Fruit fly (Drosophila melanogaster): ENCODE results near the gene Ubc2.

The Ubc2 gene

DNA sequence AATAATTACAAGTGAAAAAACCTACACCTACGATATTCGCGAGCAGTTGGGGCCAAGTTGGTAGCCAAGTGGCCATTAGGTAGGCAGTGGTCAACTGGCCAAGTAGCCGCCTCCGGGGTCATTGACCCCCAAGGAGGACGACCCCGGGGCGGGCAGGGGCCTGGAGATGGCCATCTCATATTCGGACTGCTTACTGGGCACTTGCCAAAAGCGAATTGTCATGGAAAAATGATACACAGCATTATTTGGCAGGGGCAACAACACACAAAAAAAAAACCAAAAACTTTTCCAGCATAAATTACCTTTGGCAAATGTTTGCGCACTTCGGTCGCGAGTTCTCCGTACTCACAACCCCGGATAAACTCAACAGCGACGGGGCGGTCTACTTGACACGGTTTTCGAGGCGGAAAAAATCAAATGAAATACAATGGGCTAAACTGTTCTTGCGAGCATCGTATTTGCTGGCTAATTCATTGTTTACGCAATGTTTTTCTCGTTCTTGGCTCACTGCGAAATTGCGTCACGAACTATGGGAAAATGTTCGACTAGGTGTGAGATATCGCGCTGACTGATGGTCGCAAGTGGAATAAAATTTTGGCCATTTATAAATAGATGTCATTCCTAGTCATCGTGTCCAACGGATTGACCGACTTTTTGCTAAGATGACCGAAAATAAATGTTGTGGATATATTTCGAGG lies 16.7 kb downstream of the Ubc2 start:
- no peak for TF ChIP-seq CG6854 (GFP tag; optimal IDR thresholded peaks at IDR 0.05)
- TF ChIP-seq CG17568 (GFP tag; optimal IDR thresholded peaks at IDR 0.05): no peak
- no peak for TF ChIP-seq nau (GFP tag; optimal IDR thresholded peaks at IDR 0.05)
- no peak for TF ChIP-seq Opbp (GFP tag; IDR thresholded peaks at IDR 0.05; ENCODE audit: partially characterized antibody)
- TF ChIP-seq CG10543 (GFP tag; optimal IDR thresholded peaks at IDR 0.05): peak; percentile 2
- TF ChIP-seq CG16813 (GFP tag; IDR thresholded peaks at IDR 0.05; ENCODE audit: partially characterized antibody): no peak
- peak in 1 of 2 experiments; percentile 92 for TF ChIP-seq Pdp1 (GFP tag; optimal IDR thresholded peaks at IDR 0.05)
- TF ChIP-seq gcm2 (GFP tag; optimal IDR thresholded peaks at IDR 0.05): no peak
- TF ChIP-seq Awh (GFP tag; IDR thresholded peaks at IDR 0.05): no peak
- TF ChIP-seq CG6791 (GFP tag; IDR thresholded peaks at IDR 0.05; ENCODE audit: partially characterized antibody): no peak
- TF ChIP-seq Meics (GFP tag; optimal IDR thresholded peaks at IDR 0.05): no peak
- no peak for TF ChIP-seq CG7556 (GFP tag; optimal IDR thresholded peaks at IDR 0.05)
- TF ChIP-seq fru (optimal IDR thresholded peaks at IDR 0.05): no peak
- no peak for TF ChIP-seq CG2129 (GFP tag; IDR thresholded peaks at IDR 0.05; ENCODE audit: partially characterized antibody)
- TF ChIP-seq CG12744 (GFP tag; optimal IDR thresholded peaks at IDR 0.05): no peak
- TF ChIP-seq sd (tag; optimal IDR thresholded peaks at IDR 0.05): peak; percentile 11
- no peak for TF ChIP-seq Ets97D (GFP tag; optimal IDR thresholded peaks at IDR 0.05)
- no peak for TF ChIP-seq CG10431 (GFP tag; optimal IDR thresholded peaks at IDR 0.05)
- TF ChIP-seq ara (GFP tag; IDR thresholded peaks at IDR 0.05): no peak
- TF ChIP-seq CG16779 (GFP tag; IDR thresholded peaks at IDR 0.05): no peak
- TF ChIP-seq pan (optimal IDR thresholded peaks at IDR 0.05): no peak
- TF ChIP-seq pan (GFP tag; optimal IDR thresholded peaks at IDR 0.05 in 1 of 2, IDR thresholded peaks at IDR 0.05 in 1 of 2): peak in 1 of 2 experiments; percentile 7
- TF ChIP-seq E2f2 (GFP tag; IDR thresholded peaks at IDR 0.05): no peak
- no peak for TF ChIP-seq pzg (GFP tag; optimal IDR thresholded peaks at IDR 0.05)
- no peak for TF ChIP-seq dm (GFP tag; optimal IDR thresholded peaks at IDR 0.05)
- TF ChIP-seq nerfin-2 (GFP tag; IDR thresholded peaks at IDR 0.05; ENCODE audit: partially characterized antibody): no peak
- TF ChIP-seq Taf1 (GFP tag; IDR thresholded peaks at IDR 0.05): no peak
- TF ChIP-seq fd64A (GFP tag; optimal IDR thresholded peaks at IDR 0.05): no peak
- no peak for TF ChIP-seq CG9817 (tag; optimal IDR thresholded peaks at IDR 0.05)
- TF ChIP-seq CG17385 (GFP tag; optimal IDR thresholded peaks at IDR 0.05): no peak
- no peak for TF ChIP-seq CG31224 (GFP tag; IDR thresholded peaks at IDR 0.05)
- TF ChIP-seq chinmo (GFP tag; IDR thresholded peaks at IDR 0.05; ENCODE audit: partially characterized antibody): 0 out of 4 replicates have a peak, but pooled peaks have one; percentile 33
- TF ChIP-seq CG3838 (GFP tag; optimal IDR thresholded peaks at IDR 0.05): no peak
- no peak for TF ChIP-seq CG12659 (GFP tag; optimal IDR thresholded peaks at IDR 0.05)
- TF ChIP-seq CG1792 (GFP tag; optimal IDR thresholded peaks at IDR 0.05): no peak
- no peak for TF ChIP-seq unpg (GFP tag; optimal IDR thresholded peaks at IDR 0.05)
- TF ChIP-seq CG12769 (tag; optimal IDR thresholded peaks at IDR 0.05): peak; percentile 45
- TF ChIP-seq CG11398 (GFP tag; optimal IDR thresholded peaks at IDR 0.05): no peak
- no peak for TF ChIP-seq HLH54F (GFP tag; optimal IDR thresholded peaks at IDR 0.05)
- no peak for TF ChIP-seq caup (GFP tag; optimal IDR thresholded peaks at IDR 0.05; ENCODE audit: severe bottlenecking)
- no peak for TF ChIP-seq ase (GFP tag; IDR thresholded peaks at IDR 0.05)
- TF ChIP-seq pho (GFP tag; optimal IDR thresholded peaks at IDR 0.05): no peak
- peak; percentile 45 for TF ChIP-seq sens (GFP tag)
- no peak for TF ChIP-seq z (GFP tag; IDR thresholded peaks at IDR 0.05)
- no peak for TF ChIP-seq Hr3 (GFP tag; optimal IDR thresholded peaks at IDR 0.05)
- TF ChIP-seq mirr (GFP tag; optimal IDR thresholded peaks at IDR 0.05): peak; percentile 6
- no peak for TF ChIP-seq CkIIα-i1 (GFP tag; IDR thresholded peaks at IDR 0.05)
- TF ChIP-seq onecut (GFP tag; IDR thresholded peaks at IDR 0.05): no peak
- TF ChIP-seq al (GFP tag; IDR thresholded peaks at IDR 0.05): no peak
- no peak for TF ChIP-seq fu2 (GFP tag; optimal IDR thresholded peaks at IDR 0.05)

Data from whole organism, embryonic.